Fruit fly (Drosophila melanogaster): Measurements from ENCODE around the gene CG32219.

DNA sequence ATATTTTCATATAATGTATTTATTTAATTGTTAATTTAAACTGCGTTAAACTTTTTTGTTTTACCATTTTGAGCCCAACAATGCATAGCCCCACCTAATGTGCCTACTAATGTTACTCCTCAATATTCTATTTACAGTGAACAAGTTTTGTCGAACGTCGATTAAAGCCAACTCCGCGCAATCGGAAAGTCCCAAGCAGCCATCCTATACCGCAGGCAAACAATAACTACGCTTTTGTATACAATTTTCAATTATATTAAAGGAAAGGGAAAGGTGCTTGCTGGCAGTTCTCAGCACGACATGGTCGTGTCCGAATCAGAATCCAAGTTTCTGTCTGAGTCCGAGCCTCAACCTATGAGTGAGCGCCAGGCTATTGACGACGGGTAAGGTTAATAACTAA lies 30.4 kb upstream of the CG32219 start, which contains the start of gene CG17732:
- TF ChIP-seq Dll (optimal IDR thresholded peaks at IDR 0.05): no peak
- TF ChIP-seq usp (GFP tag; optimal IDR thresholded peaks at IDR 0.05): no peak
- TF ChIP-seq CG8478 (optimal IDR thresholded peaks at IDR 0.05): no peak
